Worm (Caenorhabditis elegans) whole organism, L2 larva: ENCODE data around the gene C08E3.15.
"Not testable (repeated sequence)": the region's sequence is repeated elsewhere in the genome, so short reads cannot be mapped to it uniquely, and the experiment has no call there.

ENCODE experiments used
- R02D3.7 ChIP-seq: fragments of 150-350 bp; optimal IDR thresholded peaks from 2 replicates; lab custom pipeline; 2014; ENCODE audit warnings: missing biosample characterization, missing genetic modification characterization
- lsy-2 ChIP-seq, 2 experiments: fragments of 150-350 bp in 1 of 2; sonication (generic microtip) in 1 of 2; optimal IDR thresholded peaks; 2 replicates each; lab custom pipeline; 2014 to 2017; ENCODE audit warnings: missing biosample characterization in 2 of 2, missing genetic modification characterization in 2 of 2
- nhr-25 ChIP-seq: fragments of 150-350 bp; sonication (generic microtip); optimal IDR thresholded peaks from 3 replicates; lab custom pipeline; 2014; ENCODE audit warnings: missing biosample characterization, missing genetic modification characterization
- nhr-77 ChIP-seq: fragments of 150-350 bp; optimal IDR thresholded peaks from 2 replicates; lab custom pipeline; 2014; ENCODE audit warnings: missing biosample characterization, missing genetic modification characterization
- skn-1 ChIP-seq: sonication (generic microtip); optimal IDR thresholded peaks from 2 replicates; lab custom pipeline; 2017; ENCODE audit warnings: missing biosample characterization, missing genetic modification characterization
- snpc-4 ChIP-seq: fragments of 150-350 bp; optimal IDR thresholded peaks from 2 replicates; lab custom pipeline; 2014; ENCODE audit warnings: missing biosample characterization, missing genetic modification characterization
- unc-55 ChIP-seq: fragments of 150-350 bp; sonication (generic microtip); optimal IDR thresholded peaks from 3 replicates; lab custom pipeline; 2014; ENCODE audit warnings: missing biosample characterization, missing genetic modification reagents, missing genetic modification characterization
- ztf-4 ChIP-seq: fragments of 150-350 bp; optimal IDR thresholded peaks from 2 replicates; lab custom pipeline; 2014; ENCODE audit warnings: missing biosample characterization, missing genetic modification characterization

- TF ChIP-seq ztf-4 (tag; lab: Kevin White, UChicago); snpc-4; nhr-77; R02D3.7 (tag; lab: Kevin White, UChicago); skn-1 (tag; lab: Kevin White, UChicago); unc-55; nhr-25: not testable (repeated sequence)
- TF ChIP-seq lsy-2 (tag; optimal IDR thresholded peaks at IDR 0.05; lab: Kevin White, UChicago) = peak in 1 of 2 experiments; percentile 33
Observed at ce11 chrII:1661300-1661838, 33.7 kb upstream of the C08E3.15 start.
